Fruit fly (Drosophila melanogaster): ENCODE results near the gene CG10584.

DNA sequence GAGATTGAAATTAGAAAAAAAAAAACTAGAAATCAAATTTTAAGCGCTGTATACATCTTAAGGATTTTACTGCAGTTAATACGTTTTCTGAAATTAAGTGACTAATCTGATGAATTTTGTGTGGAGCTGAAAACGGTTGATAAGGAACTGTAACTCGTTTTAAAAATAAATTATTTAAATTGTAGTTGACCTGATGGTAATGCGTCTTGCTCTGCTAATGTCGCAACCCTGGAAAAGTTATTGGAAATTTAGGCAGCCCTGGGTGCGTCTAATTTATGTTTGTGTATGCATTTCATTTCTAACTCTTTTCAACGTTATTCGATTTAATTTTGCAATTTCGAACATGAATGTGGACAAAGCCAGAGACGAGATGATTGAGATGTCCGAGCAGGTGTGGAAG, 39.8 kb downstream of the CG10584 start, which contains the start of gene CG12984:
- TF ChIP-seq eg (GFP tag; IDR thresholded peaks at IDR 0.05) (no peak), CG1621 (tag; optimal IDR thresholded peaks at IDR 0.05) (no peak), dsx (GFP tag; optimal IDR thresholded peaks at IDR 0.05; ENCODE audit: poor library complexity, severe bottlenecking) (no peak), fd85E (GFP tag; optimal IDR thresholded peaks at IDR 0.05) (no peak), fkh (GFP tag; optimal IDR thresholded peaks at IDR 0.05) (no peak), spab (GFP tag; optimal IDR thresholded peaks at IDR 0.05) (no peak), ss (GFP tag; optimal IDR thresholded peaks at IDR 0.05) (no peak), Blimp-1 (GFP tag; optimal IDR thresholded peaks at IDR 0.05) (no peak), Gug (GFP tag; IDR thresholded peaks at IDR 0.05) (no peak), CG4318 (GFP tag; optimal IDR thresholded peaks at IDR 0.05) (no peak), Sox102F (GFP tag; optimal IDR thresholded peaks at IDR 0.05) (no peak), fd59A (GFP tag; optimal IDR thresholded peaks at IDR 0.05) (no peak), CG3919 (GFP tag; optimal IDR thresholded peaks at IDR 0.05) (no peak)
